Fruit fly (Drosophila melanogaster) whole organism, embryonic: Measurements from ENCODE around the gene CG14882.
A peak's percentile ranks its signal among the peaks of the same experiment; 100 is the strongest.

ENCODE experiments used
- B-H2 ChIP-seq: fragments of 200-800 bp; sonication (Bioruptor generic); optimal IDR thresholded peaks from 2 replicates; lab custom pipeline; 2018; ENCODE audit warnings: missing biosample characterization, mild to moderate bottlenecking, missing genetic modification characterization
- Blimp-1 ChIP-seq: fragments of 200-800 bp; sonication (Bioruptor generic); optimal IDR thresholded peaks from 3 replicates; lab custom pipeline; 2018; ENCODE audit warnings: missing biosample characterization, missing genetic modification characterization, mild to moderate bottlenecking, moderate library complexity, missing genetic modification reagents
- CG10543 ChIP-seq: fragments of 200-800 bp; sonication (Bioruptor generic); optimal IDR thresholded peaks from 3 replicates; lab custom pipeline; 2017; ENCODE audit warnings: missing biosample characterization, mild to moderate bottlenecking, missing genetic modification characterization, moderate library complexity
- CG10979 ChIP-seq: fragments of 200-800 bp; sonication (Bioruptor generic); optimal IDR thresholded peaks from 2 replicates; lab custom pipeline; 2018; ENCODE audit warnings: missing biosample characterization, mild to moderate bottlenecking, missing genetic modification characterization, moderate library complexity
- CG12942 ChIP-seq: fragments of 200-800 bp; sonication (Bioruptor generic); optimal IDR thresholded peaks from 3 replicates; lab custom pipeline; 2016; ENCODE audit warnings: missing biosample characterization, missing genetic modification characterization
- CG14710 ChIP-seq: fragments of 200-800 bp; sonication (Bioruptor generic); optimal IDR thresholded peaks from 3 replicates; lab custom pipeline; 2019; ENCODE audit warnings: missing biosample characterization, mild to moderate bottlenecking, missing genetic modification characterization, moderate library complexity
- CG16815 ChIP-seq: fragments of 200-800 bp; sonication (Bioruptor generic); optimal IDR thresholded peaks from 3 replicates; lab custom pipeline; 2017; ENCODE audit warnings: missing biosample characterization, mild to moderate bottlenecking, missing genetic modification characterization
- CG17568 ChIP-seq: fragments of 200-800 bp; sonication (Bioruptor generic); optimal IDR thresholded peaks from 2 replicates; lab custom pipeline; 2018; ENCODE audit warnings: missing biosample characterization, mild to moderate bottlenecking, missing genetic modification characterization, moderate library complexity
- CG17829 ChIP-seq: fragments of 200-800 bp; optimal IDR thresholded peaks from 2 replicates; lab custom pipeline; 2019; ENCODE audit warnings: missing biosample characterization, mild to moderate bottlenecking, missing genetic modification characterization, moderate library complexity
- CG2116 ChIP-seq: fragments of 200-800 bp; sonication (Bioruptor generic); optimal IDR thresholded peaks from 3 replicates; lab custom pipeline; 2018; ENCODE audit warnings: missing biosample characterization, mild to moderate bottlenecking, missing genetic modification characterization
- CG2202 ChIP-seq: fragments of 200-800 bp; sonication (Bioruptor generic); optimal IDR thresholded peaks from 2 replicates; lab custom pipeline; 2018; ENCODE audit warnings: missing biosample characterization, mild to moderate bottlenecking, missing genetic modification characterization
- CG31388 ChIP-seq: fragments of 200-800 bp; sonication (Bioruptor generic); optimal IDR thresholded peaks from 2 replicates; lab custom pipeline; 2016; ENCODE audit warnings: missing biosample characterization, missing genetic modification characterization
- CG3726 ChIP-seq: fragments of 200-800 bp; sonication (Bioruptor generic); IDR thresholded peaks from 3 replicates; pipeline ENCODE4, ENCODE4 v1.3.6; 2022; ENCODE audit warnings: missing biosample characterization, missing genetic modification characterization
- CG3995 ChIP-seq: fragments of 200-800 bp; sonication (Bioruptor generic); optimal IDR thresholded peaks from 3 replicates; lab custom pipeline; 2016; ENCODE audit warnings: missing biosample characterization, missing genetic modification characterization
- CG42726 ChIP-seq: fragments of 200-800 bp; sonication (Bioruptor generic); IDR thresholded peaks from 2 replicates; pipeline ENCODE4 v1.3.6; 2022; ENCODE audit warnings: missing biosample characterization, missing genetic modification characterization; ENCODE audit not compliant: partially characterized antibody
- CG5953 ChIP-seq: fragments of 200-800 bp; sonication (Bioruptor generic); IDR thresholded peaks from 2 replicates; pipeline ENCODE4 v1.3.6; 2022; ENCODE audit warnings: missing biosample characterization, missing genetic modification characterization
- CG6854 ChIP-seq: fragments of 200-800 bp; sonication (Bioruptor generic); optimal IDR thresholded peaks from 3 replicates; lab custom pipeline; 2017; ENCODE audit warnings: missing biosample characterization, mild to moderate bottlenecking, missing genetic modification characterization
- CG7271 ChIP-seq: fragments of 200-800 bp; sonication (Bioruptor generic); optimal IDR thresholded peaks from 2 replicates; lab custom pipeline; 2018; ENCODE audit warnings: missing biosample characterization, mild to moderate bottlenecking, missing genetic modification characterization, moderate library complexity
- CG7372 ChIP-seq: fragments of 200-800 bp; sonication (Bioruptor generic); IDR thresholded peaks from 2 replicates; pipeline ENCODE4 v1.3.6; 2022; ENCODE audit warnings: missing biosample characterization, missing genetic modification characterization
- CG7839 ChIP-seq: fragments of 200-800 bp; sonication (Bioruptor generic); optimal IDR thresholded peaks from 3 replicates; lab custom pipeline; 2018; ENCODE audit warnings: missing biosample characterization, mild to moderate bottlenecking, missing genetic modification characterization, moderate library complexity
- CG8281 ChIP-seq: fragments of 200-800 bp; sonication (Bioruptor generic); optimal IDR thresholded peaks from 2 replicates; lab custom pipeline; 2018; ENCODE audit warnings: missing biosample characterization, mild to moderate bottlenecking, missing genetic modification characterization, moderate library complexity
- D19A ChIP-seq: fragments of 200-800 bp; optimal IDR thresholded peaks from 3 replicates; lab custom pipeline; 2019; ENCODE audit warnings: missing biosample characterization, mild to moderate bottlenecking, missing genetic modification characterization, moderate library complexity
- Gug ChIP-seq: fragments of 200-800 bp; sonication (Bioruptor generic); IDR thresholded peaks from 4 replicates; pipeline ENCODE4 v1.3.6; 2022; ENCODE audit warnings: missing biosample characterization, missing genetic modification characterization
- H15 ChIP-seq: fragments of 200-800 bp; sonication (Bioruptor generic); IDR thresholded peaks from 3 replicates; pipeline ENCODE4 v1.3.6; 2022; ENCODE audit warnings: missing biosample characterization, missing genetic modification characterization
- HLH54F ChIP-seq: fragments of 200-800 bp; sonication (Bioruptor generic); optimal IDR thresholded peaks from 3 replicates; lab custom pipeline; 2016; ENCODE audit warnings: missing biosample characterization, missing genetic modification characterization
- Hand ChIP-seq: fragments of 200-800 bp; sonication (Bioruptor generic); optimal IDR thresholded peaks from 2 replicates; lab custom pipeline; 2017; ENCODE audit warnings: mild to moderate bottlenecking, missing biosample characterization, missing genetic modification reagents, missing genetic modification characterization
- Lim3 ChIP-seq: fragments of 200-800 bp; sonication (Bioruptor generic); IDR thresholded peaks from 2 replicates; pipeline ENCODE4 v1.3.6; 2022; ENCODE audit warnings: missing biosample characterization, missing genetic modification characterization
- MTF-1 ChIP-seq: fragments of 200-800 bp; sonication (Bioruptor generic); optimal IDR thresholded peaks from 2 replicates; lab custom pipeline; 2018; ENCODE audit warnings: missing biosample characterization, mild to moderate bottlenecking, missing genetic modification characterization, borderline replicate concordance
- Mrtf ChIP-seq: fragments of 200-800 bp; sonication (Bioruptor generic); IDR thresholded peaks from 3 replicates; pipeline ENCODE4 v1.3.6; 2022; ENCODE audit warnings: missing biosample characterization, missing genetic modification characterization
- NFAT ChIP-seq: fragments of 200-800 bp; sonication (Bioruptor generic); IDR thresholded peaks from 2 replicates; pipeline ENCODE4 v1.3.6; 2022; ENCODE audit warnings: missing biosample characterization, missing genetic modification characterization
- Rx ChIP-seq: fragments of 200-800 bp; sonication (Bioruptor generic); IDR thresholded peaks from 2 replicates; pipeline ENCODE4 v1.3.6; 2022; ENCODE audit warnings: missing biosample characterization, missing genetic modification characterization
- ab ChIP-seq: fragments of 200-800 bp; sonication (Bioruptor generic); optimal IDR thresholded peaks from 2 replicates; lab custom pipeline; 2016; ENCODE audit warnings: missing biosample characterization, missing genetic modification characterization
- al ChIP-seq: fragments of 200-800 bp; sonication (Bioruptor generic); IDR thresholded peaks from 2 replicates; pipeline ENCODE4 v1.3.6; 2022; ENCODE audit warnings: missing biosample characterization, missing genetic modification characterization
- bsh ChIP-seq, 2 experiments: fragments of 200-800 bp; sonication (Bioruptor generic); optimal IDR thresholded peaks; 2 replicates each; lab custom pipeline; 2017 to 2018; ENCODE audit warnings: mild to moderate bottlenecking in 2 of 2, missing biosample characterization in 2 of 2, missing genetic modification characterization in 2 of 2, moderate library complexity in 1 of 2
- ci ChIP-seq: fragments of 200-800 bp; sonication (Bioruptor generic); IDR thresholded peaks from 3 replicates; pipeline ENCODE4 v1.3.6; 2022; ENCODE audit warnings: missing biosample characterization, missing genetic modification characterization
- crp ChIP-seq, 2 experiments: fragments of 200-800 bp; sonication (Bioruptor generic); optimal IDR thresholded peaks; 2 replicates in 1 of 2; 3 replicates in 1 of 2; lab custom pipeline; 2017; ENCODE audit warnings: missing biosample characterization in 2 of 2, missing genetic modification characterization in 2 of 2, mild to moderate bottlenecking in 1 of 2, moderate library complexity in 1 of 2
- dm ChIP-seq: fragments of 200-800 bp; sonication (Bioruptor generic); optimal IDR thresholded peaks from 3 replicates; lab custom pipeline; 2016; ENCODE audit warnings: missing biosample characterization, missing genetic modification characterization
- fd3F ChIP-seq: fragments of 200-800 bp; sonication (Bioruptor generic); optimal IDR thresholded peaks from 2 replicates; lab custom pipeline; 2018; ENCODE audit warnings: missing biosample characterization, mild to moderate bottlenecking, missing genetic modification characterization, moderate library complexity
- lmd ChIP-seq: fragments of 200-800 bp; sonication (Bioruptor generic); IDR thresholded peaks from 2 replicates; pipeline ENCODE4 v1.3.6; 2022; ENCODE audit warnings: missing biosample characterization, missing genetic modification characterization
- mld ChIP-seq: fragments of 200-800 bp; sonication (Bioruptor generic); IDR thresholded peaks from 3 replicates; pipeline ENCODE4 v1.3.6; 2022; ENCODE audit warnings: missing biosample characterization, missing genetic modification characterization; ENCODE audit not compliant: partially characterized antibody
- onecut ChIP-seq: fragments of 200-800 bp; sonication (Bioruptor generic); IDR thresholded peaks from 2 replicates; pipeline ENCODE4 v1.3.6; 2022; ENCODE audit warnings: missing biosample characterization, missing genetic modification characterization
- pho ChIP-seq: fragments of 200-800 bp; sonication (Bioruptor generic); optimal IDR thresholded peaks from 2 replicates; lab custom pipeline; 2016; ENCODE audit warnings: missing biosample characterization, missing genetic modification characterization
- phol ChIP-seq: fragments of 200-800 bp; sonication (Bioruptor generic); optimal IDR thresholded peaks from 3 replicates; lab custom pipeline; 2018; ENCODE audit warnings: missing biosample characterization, mild to moderate bottlenecking, missing genetic modification characterization, moderate library complexity
- pros ChIP-seq: fragments of 200-800 bp; sonication (Bioruptor generic); optimal IDR thresholded peaks from 3 replicates; lab custom pipeline; 2019; ENCODE audit warnings: missing biosample characterization, mild to moderate bottlenecking, missing genetic modification characterization, moderate library complexity
- pzg ChIP-seq: fragments of 200-800 bp; sonication (Bioruptor generic); optimal IDR thresholded peaks from 3 replicates; lab custom pipeline; 2018; ENCODE audit warnings: missing biosample characterization, mild to moderate bottlenecking, missing genetic modification characterization, moderate library complexity
- run ChIP-seq: fragments of 200-800 bp; sonication (Bioruptor generic); optimal IDR thresholded peaks from 3 replicates; lab custom pipeline; 2018; ENCODE audit warnings: missing biosample characterization, mild to moderate bottlenecking, missing genetic modification characterization
- salm ChIP-seq: fragments of 200-800 bp; sonication (Bioruptor generic); optimal IDR thresholded peaks from 2 replicates; lab custom pipeline; 2018; ENCODE audit warnings: missing biosample characterization, mild to moderate bottlenecking, missing genetic modification characterization
- tin ChIP-seq: fragments of 200-800 bp; sonication (Bioruptor generic); optimal IDR thresholded peaks from 3 replicates; lab custom pipeline; 2016; ENCODE audit warnings: missing biosample characterization, missing genetic modification characterization
- unpg ChIP-seq: fragments of 200-800 bp; sonication (Bioruptor generic); optimal IDR thresholded peaks from 3 replicates; lab custom pipeline; 2018; ENCODE audit warnings: missing biosample characterization, mild to moderate bottlenecking, missing genetic modification characterization, moderate library complexity
- wek ChIP-seq: fragments of 200-800 bp; sonication (Bioruptor generic); optimal IDR thresholded peaks from 3 replicates; lab custom pipeline; 2018; ENCODE audit warnings: missing biosample characterization, mild to moderate bottlenecking, missing genetic modification characterization, moderate library complexity

The CG14882 gene

DNA sequence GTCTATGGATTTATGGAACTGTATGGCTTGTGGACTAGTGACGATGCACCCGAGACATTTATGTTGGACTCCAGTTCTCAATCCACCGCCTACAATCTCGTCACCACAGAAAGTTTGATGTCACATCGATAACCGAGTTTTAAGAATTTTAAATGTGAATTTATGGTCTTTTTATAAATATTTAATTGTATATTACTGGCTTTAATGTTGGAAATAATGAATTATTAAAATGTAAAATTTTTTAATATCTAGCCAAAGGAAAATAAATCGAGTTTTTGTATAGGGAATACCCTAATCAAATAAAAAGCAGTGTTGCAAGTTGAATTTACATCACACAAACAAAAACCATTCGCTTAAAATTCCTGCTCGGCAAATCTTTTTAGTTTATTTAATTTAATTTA, 10.3 kb upstream of the CG14882 start, which contains the start of gene Fntb (continued):
- TF ChIP-seq lmd (GFP tag; lab: Robert Waterston, UW) = peak; percentile 63; the same call in 1 of the 2 replicates
- TF ChIP-seq Hand (GFP tag; lab: Kevin White, UChicago) = no peak
- TF ChIP-seq CG7372 (GFP tag; lab: Robert Waterston, UW) = peak; percentile 20; the same call in 1 of the 2 replicates
- no peak for TF ChIP-seq Lim3 (GFP tag; lab: Robert Waterston, UW)
- TF ChIP-seq NFAT = no peak
- peak; percentile 66 for TF ChIP-seq CG14710 (tag; lab: Kevin White, UChicago)
- TF ChIP-seq MTF-1 (GFP tag; lab: Kevin White, UChicago) = no peak
- peak; percentile 55 for TF ChIP-seq CG3995 (GFP tag; lab: Kevin White, UChicago)
- TF ChIP-seq CG7839 (tag; lab: Kevin White, UChicago) = no peak
- peak in 1 of 2 experiments; percentile 8 for TF ChIP-seq crp (GFP tag; optimal IDR thresholded peaks at IDR 0.05; lab: Kevin White, UChicago)
- TF ChIP-seq Mrtf (GFP tag; lab: Robert Waterston, UW) = peak; percentile 22; the same call in 1 of the 3 replicates
- TF ChIP-seq tin = peak; percentile 60
- TF ChIP-seq mld (GFP tag; lab: Robert Waterston, UW) = no peak
- peak; percentile 57 for TF ChIP-seq CG12942 (GFP tag; lab: Kevin White, UChicago)
- no peak for TF ChIP-seq ab (GFP tag; lab: Kevin White, UChicago)
- peak; percentile 83 for TF ChIP-seq phol
- TF ChIP-seq CG2116 (GFP tag; lab: Kevin White, UChicago) = peak; percentile 49
- TF ChIP-seq Gug (GFP tag; lab: Robert Waterston, UW) = peak; percentile 38; the same call in 1 of the 4 replicates
- TF ChIP-seq CG10543 (GFP tag; lab: Kevin White, UChicago) = peak; percentile 63
- TF ChIP-seq pho (GFP tag; lab: Kevin White, UChicago) = peak; percentile 20
- TF ChIP-seq run (tag; lab: Kevin White, UChicago) = peak; percentile 35
- no peak for TF ChIP-seq CG3726 (GFP tag; lab: Robert Waterston, UW)
- TF ChIP-seq HLH54F = peak; percentile 51
- TF ChIP-seq D19A (tag; lab: Kevin White, UChicago) = peak; percentile 75
- no peak for TF ChIP-seq CG8281 (tag; lab: Kevin White, UChicago)
- peak; percentile 72 for TF ChIP-seq CG10979 (tag; lab: Kevin White, UChicago)
- no peak for TF ChIP-seq pros (GFP tag; lab: Kevin White, UChicago)
- TF ChIP-seq ci (GFP tag; lab: Robert Waterston, UW) = peak; percentile 65; the same call in 2 of the 3 replicates
- peak; percentile 66 for TF ChIP-seq al (GFP tag; lab: Robert Waterston, UW)
- no peak for TF ChIP-seq CG7271 (tag; lab: Kevin White, UChicago)
- peak; percentile 55 for TF ChIP-seq fd3F (GFP tag; lab: Kevin White, UChicago)
- TF ChIP-seq onecut (GFP tag; lab: Robert Waterston, UW) = no peak
- TF ChIP-seq CG31388 (GFP tag; lab: Kevin White, UChicago) = peak; percentile 12
- TF ChIP-seq salm (tag; lab: Kevin White, UChicago) = peak; percentile 47
- TF ChIP-seq CG42726 (GFP tag; lab: Robert Waterston, UW) = no peak
- TF ChIP-seq pzg (GFP tag; lab: Kevin White, UChicago) = peak; percentile 24
- peak; percentile 26 for TF ChIP-seq CG2202 (tag; lab: Kevin White, UChicago)
- TF ChIP-seq Rx (GFP tag; lab: Robert Waterston, UW) = no peak
- TF ChIP-seq Blimp-1 (GFP tag; lab: Kevin White, UChicago) = no peak
- no peak for TF ChIP-seq dm (GFP tag; lab: Kevin White, UChicago)
- no peak for TF ChIP-seq H15 (GFP tag; lab: Robert Waterston, UW)
- TF ChIP-seq CG16815 (GFP tag; lab: Kevin White, UChicago) = peak; percentile 45
- no peak for TF ChIP-seq CG6854 (GFP tag; lab: Kevin White, UChicago)
- peak; percentile 83 for TF ChIP-seq unpg (GFP tag; lab: Kevin White, UChicago)
- TF ChIP-seq wek (GFP tag; lab: Kevin White, UChicago) = peak; percentile 94
- peak in 1 of 2 experiments; percentile 74 for TF ChIP-seq bsh (GFP tag; optimal IDR thresholded peaks at IDR 0.05; lab: Kevin White, UChicago)
- TF ChIP-seq CG17568 (GFP tag; lab: Kevin White, UChicago) = no peak
- peak; percentile 59 for TF ChIP-seq B-H2 (GFP tag; lab: Kevin White, UChicago)
- TF ChIP-seq CG17829 (tag; lab: Kevin White, UChicago) = peak; percentile 75
- no peak for TF ChIP-seq CG5953
